Fruit fly (Drosophila melanogaster) whole organism, embryonic: ENCODE results near the gene aop.

Experiments
- Atf6 ChIP-seq: fragments of 200-800 bp; sonication (Bioruptor generic); IDR thresholded peaks from 2 replicates; pipeline ENCODE4 v1.3.6; 2022; ENCODE audit warnings: missing biosample characterization, missing genetic modification characterization
- CG10267 ChIP-seq: fragments of 200-800 bp; sonication (Bioruptor generic); optimal IDR thresholded peaks from 2 replicates; lab custom pipeline; 2018; ENCODE audit warnings: missing biosample characterization, mild to moderate bottlenecking, missing genetic modification characterization, moderate library complexity
- CG12659 ChIP-seq: fragments of 200-800 bp; sonication (Bioruptor generic); optimal IDR thresholded peaks from 3 replicates; lab custom pipeline; 2017; ENCODE audit warnings: mild to moderate bottlenecking, missing biosample characterization, missing genetic modification reagents, missing genetic modification characterization
- CG13424 ChIP-seq: fragments of 200-800 bp; sonication (Bioruptor generic); optimal IDR thresholded peaks from 2 replicates; lab custom pipeline; 2019; ENCODE audit warnings: missing biosample characterization, mild to moderate bottlenecking, missing genetic modification characterization, moderate library complexity
- CG14667 ChIP-seq: fragments of 200-800 bp; sonication (Bioruptor generic); IDR thresholded peaks from 2 replicates; pipeline ENCODE4 v1.3.6; 2022; ENCODE audit warnings: missing biosample characterization, missing genetic modification characterization
- CG15073 ChIP-seq: fragments of 200-800 bp; sonication (Bioruptor generic); optimal IDR thresholded peaks from 2 replicates; lab custom pipeline; 2016; ENCODE audit warnings: missing biosample characterization, missing genetic modification characterization
- CG17359 ChIP-seq: fragments of 200-800 bp; sonication (Bioruptor generic); optimal IDR thresholded peaks from 3 replicates; lab custom pipeline; 2018; ENCODE audit warnings: missing biosample characterization, mild to moderate bottlenecking, missing genetic modification characterization, moderate library complexity
- CG17361 ChIP-seq: fragments of 200-800 bp; sonication (Bioruptor generic); IDR thresholded peaks from 3 replicates; pipeline ENCODE4 v1.3.6; 2022; ENCODE audit warnings: missing biosample characterization, missing genetic modification characterization
- CG2116 ChIP-seq: fragments of 200-800 bp; sonication (Bioruptor generic); optimal IDR thresholded peaks from 3 replicates; lab custom pipeline; 2018; ENCODE audit warnings: missing biosample characterization, mild to moderate bottlenecking, missing genetic modification characterization
- CG2120 ChIP-seq: fragments of 200-800 bp; sonication (Bioruptor generic); optimal IDR thresholded peaks from 3 replicates; lab custom pipeline; 2016; ENCODE audit warnings: missing biosample characterization, missing genetic modification characterization
- CG30020 ChIP-seq: fragments of 200-800 bp; optimal IDR thresholded peaks from 2 replicates; lab custom pipeline; 2019; ENCODE audit warnings: missing biosample characterization, mild to moderate bottlenecking, missing genetic modification characterization, moderate library complexity
- CG33213 ChIP-seq: fragments of 200-800 bp; sonication (Bioruptor generic); optimal IDR thresholded peaks from 3 replicates; lab custom pipeline; 2016; ENCODE audit warnings: missing biosample characterization, missing genetic modification characterization
- CG34422 ChIP-seq: fragments of 200-800 bp; sonication (Bioruptor generic); IDR thresholded peaks from 3 replicates; pipeline ENCODE4 v1.3.6; 2022; ENCODE audit warnings: missing biosample characterization, missing genetic modification characterization
- CG3847 ChIP-seq: fragments of 200-800 bp; sonication (Bioruptor generic); IDR thresholded peaks from 2 replicates; pipeline ENCODE4 v1.3.6; 2022; ENCODE audit warnings: missing biosample characterization, missing genetic modification characterization
- CG6254 ChIP-seq: fragments of 200-800 bp; sonication (Bioruptor generic); optimal IDR thresholded peaks from 3 replicates; lab custom pipeline; 2017; ENCODE audit warnings: mild to moderate bottlenecking, missing biosample characterization, missing genetic modification reagents, missing genetic modification characterization
- CG7928 ChIP-seq: fragments of 200-800 bp; sonication (Bioruptor generic); optimal IDR thresholded peaks from 2 replicates; lab custom pipeline; 2017; ENCODE audit warnings: missing biosample characterization, mild to moderate bottlenecking, missing genetic modification characterization
- CG9437 ChIP-seq: fragments of 200-800 bp; sonication (Bioruptor generic); optimal IDR thresholded peaks from 2 replicates; lab custom pipeline; 2018; ENCODE audit warnings: missing biosample characterization, mild to moderate bottlenecking, missing genetic modification characterization
- CG9797 ChIP-seq: fragments of 200-800 bp; sonication (Bioruptor generic); optimal IDR thresholded peaks from 3 replicates; lab custom pipeline; 2018; ENCODE audit warnings: missing biosample characterization, mild to moderate bottlenecking, missing genetic modification characterization
- Deaf1 ChIP-seq: fragments of 200-800 bp; optimal IDR thresholded peaks from 3 replicates; lab custom pipeline; 2019; ENCODE audit warnings: missing biosample characterization, mild to moderate bottlenecking, missing genetic modification characterization, moderate library complexity
- Dp ChIP-seq: fragments of 200-800 bp; sonication (Bioruptor generic); optimal IDR thresholded peaks from 2 replicates; lab custom pipeline; 2018; ENCODE audit warnings: missing biosample characterization, mild to moderate bottlenecking, missing genetic modification characterization, moderate library complexity
- E2f2 ChIP-seq: fragments of 200-800 bp; sonication (Bioruptor generic); IDR thresholded peaks from 2 replicates; pipeline ENCODE4 v1.3.6; 2022; ENCODE audit warnings: missing biosample characterization, missing genetic modification characterization
- Elba2 ChIP-seq: fragments of 200-800 bp; sonication (Bioruptor generic); optimal IDR thresholded peaks from 3 replicates; lab custom pipeline; 2016; ENCODE audit warnings: missing biosample characterization, missing genetic modification characterization
- Hr39 ChIP-seq: fragments of >200 bp; optimal IDR thresholded peaks from 2 replicates; lab custom pipeline; 2017
- Lhr ChIP-seq: fragments of 200-800 bp; sonication (Bioruptor generic); optimal IDR thresholded peaks from 3 replicates; lab custom pipeline; 2017; ENCODE audit warnings: mild to moderate bottlenecking, missing biosample characterization, missing genetic modification reagents, missing genetic modification characterization
- Max ChIP-seq: fragments of 200-800 bp; sonication (Bioruptor generic); optimal IDR thresholded peaks from 2 replicates; lab custom pipeline; 2016; ENCODE audit warnings: missing biosample characterization, mild to moderate bottlenecking, missing genetic modification characterization
- Med ChIP-seq: fragments of 200-800 bp; sonication (Bioruptor generic); peaks from one replicate; lab custom pipeline; 2016; ENCODE audit warnings: missing biosample characterization, missing genetic modification characterization, mild to moderate bottlenecking, inconsistent platforms, moderate library complexity
- Mes4 ChIP-seq: fragments of 200-800 bp; sonication (Bioruptor generic); optimal IDR thresholded peaks from 2 replicates; lab custom pipeline; 2016; ENCODE audit warnings: missing biosample characterization, missing genetic modification characterization
- Myb ChIP-seq: fragments of 200-800 bp; sonication (Bioruptor generic); optimal IDR thresholded peaks from 2 replicates; lab custom pipeline; 2016; ENCODE audit warnings: missing biosample characterization, missing genetic modification characterization
- Sry-β ChIP-seq: fragments of 200-800 bp; sonication (Bioruptor generic); optimal IDR thresholded peaks from 2 replicates; lab custom pipeline; 2018; ENCODE audit warnings: missing biosample characterization, mild to moderate bottlenecking, missing genetic modification characterization, moderate library complexity
- YL-1 ChIP-seq: fragments of 200-800 bp; sonication (Bioruptor generic); optimal IDR thresholded peaks from 3 replicates; lab custom pipeline; 2017; ENCODE audit warnings: missing biosample characterization, mild to moderate bottlenecking, missing genetic modification characterization
- abd-A ChIP-seq: fragments of 200-800 bp; sonication (Bioruptor generic); optimal IDR thresholded peaks from 3 replicates; lab custom pipeline; 2019; ENCODE audit warnings: missing biosample characterization, mild to moderate bottlenecking, missing genetic modification characterization, moderate library complexity
- ac ChIP-seq: fragments of 200-800 bp; sonication (Bioruptor generic); optimal IDR thresholded peaks from 3 replicates; lab custom pipeline; 2017; ENCODE audit warnings: missing biosample characterization, mild to moderate bottlenecking, missing genetic modification characterization
- dm ChIP-seq: fragments of 200-800 bp; sonication (Bioruptor generic); optimal IDR thresholded peaks from 3 replicates; lab custom pipeline; 2016; ENCODE audit warnings: missing biosample characterization, missing genetic modification characterization
- gfzf ChIP-seq: fragments of 200-800 bp; sonication (Bioruptor generic); optimal IDR thresholded peaks from 2 replicates; lab custom pipeline; 2016; ENCODE audit warnings: missing biosample characterization, mild to moderate bottlenecking, missing genetic modification characterization, moderate library complexity
- pzg ChIP-seq: fragments of 200-800 bp; sonication (Bioruptor generic); optimal IDR thresholded peaks from 3 replicates; lab custom pipeline; 2018; ENCODE audit warnings: missing biosample characterization, mild to moderate bottlenecking, missing genetic modification characterization, moderate library complexity
- ranshi ChIP-seq: fragments of 200-800 bp; sonication (Bioruptor generic); IDR thresholded peaks from 2 replicates; pipeline ENCODE4 v1.3.6; 2022; ENCODE audit warnings: missing biosample characterization, missing genetic modification characterization
- sens ChIP-seq: fragments of 200-800 bp; sonication (Bioruptor generic); peaks from one replicate; lab custom pipeline; 2016; ENCODE audit warnings: missing biosample characterization, missing genetic modification characterization
- sim ChIP-seq: fragments of 200-800 bp; sonication (Bioruptor generic); IDR thresholded peaks from 2 replicates; pipeline ENCODE4 v1.3.6; 2022; ENCODE audit warnings: missing biosample characterization, missing genetic modification characterization
- sima ChIP-seq: fragments of 200-800 bp; sonication (Bioruptor generic); optimal IDR thresholded peaks from 2 replicates; lab custom pipeline; 2016; ENCODE audit warnings: missing biosample characterization, missing genetic modification characterization
- stc ChIP-seq: fragments of 200-800 bp; sonication (Bioruptor generic); IDR thresholded peaks from 2 replicates; pipeline ENCODE4 v1.3.6; 2022; ENCODE audit warnings: missing biosample characterization, missing genetic modification characterization
- stwl ChIP-seq: fragments of 200-800 bp; sonication (Bioruptor generic); optimal IDR thresholded peaks from 3 replicates; lab custom pipeline; 2018; ENCODE audit warnings: missing biosample characterization, mild to moderate bottlenecking, missing genetic modification characterization, moderate library complexity
- trem ChIP-seq: fragments of 200-800 bp; optimal IDR thresholded peaks from 3 replicates; lab custom pipeline; 2019; ENCODE audit warnings: missing biosample characterization, mild to moderate bottlenecking, missing genetic modification characterization, moderate library complexity
- tx ChIP-seq: fragments of 200-800 bp; sonication (Bioruptor generic); optimal IDR thresholded peaks from 2 replicates; lab custom pipeline; 2016; ENCODE audit warnings: missing biosample characterization, missing genetic modification characterization
- zen ChIP-seq: fragments of 200-800 bp; sonication (Bioruptor generic); optimal IDR thresholded peaks from 3 replicates; lab custom pipeline; 2018; ENCODE audit warnings: missing biosample characterization, mild to moderate bottlenecking, missing genetic modification characterization, moderate library complexity

The aop gene

dm6 chr2L:2161244-2162243 lies 17.0 kb downstream of the aop start (continued):
- TF ChIP-seq CG17361 (GFP tag; lab: Robert Waterston, UW) (peak; percentile 86), sim (no peak), tx (GFP tag; lab: Kevin White, UChicago) (peak; percentile 1), stc (GFP tag; lab: Robert Waterston, UW) (no peak), CG33213 (no peak), CG17359 (peak; percentile 33), CG2116 (GFP tag; lab: Kevin White, UChicago) (no peak), Max (GFP tag; lab: Kevin White, UChicago) (peak; percentile 33), abd-A (peak; percentile 58)
- TF ChIP-seq, all 482 proteins: peak for 212

dm6 chr2L:2155453-2155852 lies 23.1 kb downstream of the aop start, which contains the start of gene CG15382:
TSS of gene CG15382 (plus strand) at chr2L:2155753.
- TF ChIP-seq Lhr (GFP tag; lab: Kevin White, UChicago) (no peak), Elba2 (GFP tag; lab: Kevin White, UChicago) (peak; percentile 38)

DNA sequence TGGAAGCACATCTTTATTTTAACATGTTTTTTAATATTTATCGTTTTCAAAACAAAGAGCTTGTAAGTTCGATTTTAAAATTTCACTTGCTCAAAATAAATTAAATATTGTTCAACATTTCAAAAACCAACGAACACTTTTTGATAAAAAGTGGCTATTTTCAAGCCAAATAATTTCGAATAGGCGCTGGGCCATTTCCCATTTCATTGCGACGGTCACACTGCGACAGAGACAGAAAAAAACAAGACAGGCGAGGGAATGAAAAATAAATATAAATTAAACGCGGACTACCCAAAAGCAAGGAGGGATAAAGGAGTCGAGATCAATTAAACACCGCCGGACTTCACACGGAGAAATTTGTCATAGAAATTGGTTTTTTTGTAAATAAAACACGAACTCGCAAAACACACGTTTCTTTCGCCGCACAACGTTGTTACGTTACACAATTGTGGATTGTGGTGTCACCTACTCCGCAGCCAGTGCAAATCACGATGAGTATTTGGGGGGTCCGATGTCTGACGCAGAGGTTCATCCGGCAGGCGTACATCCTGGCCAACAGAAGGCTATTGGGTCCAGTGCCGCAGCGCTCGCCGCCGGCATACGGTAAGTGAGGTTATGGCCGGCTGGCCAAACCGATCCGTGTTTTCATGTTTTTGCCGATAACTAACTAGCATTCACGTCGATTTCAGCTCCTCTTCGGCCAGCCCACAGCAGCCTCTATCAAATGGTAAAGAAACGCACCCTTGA lies 26.8 kb downstream of the aop start, which contains the start of gene AIF:
Gene AIF, plus strand, starts transcription at position 211 of the 747 bp plus-strand sequence.
- TF ChIP-seq CG10267 (tag; lab: Kevin White, UChicago) (peak; percentile 18), Mes4 (GFP tag; lab: Kevin White, UChicago) (no peak), YL-1 (GFP tag; lab: Kevin White, UChicago) (peak; percentile 81), CG30020 (tag; lab: Kevin White, UChicago) (peak; percentile 54), sens (peak; percentile 37), sim (0 out of 2 replicates have a peak, but pooled peaks have one; percentile 18), sima (GFP tag; lab: Kevin White, UChicago) (no peak), CG14667 (GFP tag; lab: Robert Waterston, UW) (no peak), Sry-β (GFP tag; lab: Kevin White, UChicago) (peak; percentile 93), zen (no peak), CG6254 (GFP tag; lab: Kevin White, UChicago) (no peak), dm (peak; percentile 63), trem (peak; percentile 54), CG13424 (tag; lab: Kevin White, UChicago) (no peak), CG12659 (GFP tag; lab: Kevin White, UChicago) (peak; percentile 26), Hr39 (lab: Kevin White, UChicago) (no peak), pzg (GFP tag; lab: Kevin White, UChicago) (peak; percentile 55), Dp (GFP tag; lab: Kevin White, UChicago) (peak; percentile 41), CG15073 (GFP tag; lab: Kevin White, UChicago) (no peak), stwl (tag; lab: Kevin White, UChicago) (peak; percentile 32), CG2120 (GFP tag; lab: Kevin White, UChicago) (peak; percentile 44), Med (GFP tag; lab: Kevin White, UChicago) (peak; percentile 59), Atf6 (GFP tag; lab: Robert Waterston, UW) (0 out of 2 replicates have a peak, but pooled peaks have one; percentile 38), Deaf1 (tag; lab: Kevin White, UChicago) (no peak), gfzf (peak; percentile 80), ranshi (no peak), CG3847 (no peak), CG9437 (GFP tag; lab: Kevin White, UChicago) (peak; percentile 80), CG9797 (GFP tag; lab: Kevin White, UChicago) (peak; percentile 68), Myb (GFP tag; lab: Kevin White, UChicago) (peak; percentile 93), ac (no peak), E2f2 (GFP tag; lab: Robert Waterston, UW) (peak; percentile 61), CG34422 (GFP tag; lab: Robert Waterston, UW) (peak; percentile 93), CG7928 (GFP tag; lab: Kevin White, UChicago) (no peak)
